Fruit fly (Drosophila melanogaster): Measurements from ENCODE around the gene laf.

The laf gene

DNA sequence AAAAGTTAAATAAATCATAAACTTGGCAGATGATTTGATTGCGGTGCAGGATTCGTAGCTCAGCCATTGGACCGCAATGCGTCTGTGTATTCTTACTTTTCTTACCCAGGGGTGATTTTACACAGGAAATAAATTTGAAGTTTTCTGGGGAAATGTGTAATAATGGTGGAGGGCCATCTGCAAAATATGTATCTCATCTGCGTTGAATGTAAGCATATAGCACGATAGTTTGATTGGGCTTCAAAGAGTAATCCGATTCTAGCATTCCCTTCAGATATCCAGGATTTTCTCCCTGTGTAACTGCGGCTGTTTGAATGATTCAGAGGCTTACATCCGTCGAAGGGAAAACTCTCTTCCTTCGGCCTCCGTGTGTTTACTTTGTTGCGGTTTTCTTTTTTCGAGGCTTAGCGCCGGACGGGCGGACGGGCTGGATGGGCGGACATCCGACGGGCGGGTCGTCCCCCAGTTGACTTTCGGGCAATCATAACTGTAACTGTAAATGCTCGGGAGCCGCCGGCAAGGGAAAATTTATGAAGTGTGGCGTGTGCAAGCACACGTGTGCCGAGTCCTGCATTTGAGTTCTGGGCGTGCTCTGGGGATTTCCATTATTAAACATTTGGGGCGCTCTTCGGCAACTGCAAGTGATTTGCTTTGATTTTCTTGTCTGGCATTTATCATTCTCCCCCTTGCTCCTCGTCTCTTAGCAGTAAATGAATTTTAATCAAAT is 7.9 kb upstream of the laf start (continued):
- TF ChIP-seq HmgD (GFP tag; optimal IDR thresholded peaks at IDR 0.05) (peak; percentile 25), klu (GFP tag; IDR thresholded peaks at IDR 0.05) (no peak), TFAM (GFP tag; optimal IDR thresholded peaks at IDR 0.05) (peak; percentile 7), CG8478 (optimal IDR thresholded peaks at IDR 0.05) (no peak), psq (GFP tag; optimal IDR thresholded peaks at IDR 0.05) (no peak), gro (GFP tag; optimal IDR thresholded peaks at IDR 0.05) (no peak), gsb (GFP tag; IDR thresholded peaks at IDR 0.05) (peak; percentile 35; the same call in 1 of the 2 replicates), CG2875 (GFP tag; optimal IDR thresholded peaks at IDR 0.05) (peak; percentile 49), Atf-2 (GFP tag; optimal IDR thresholded peaks at IDR 0.05) (peak; percentile 67), CG12942 (GFP tag; optimal IDR thresholded peaks at IDR 0.05) (peak; percentile 42), MTF-1 (GFP tag; optimal IDR thresholded peaks at IDR 0.05; ENCODE audit: borderline replicate concordance) (no peak), CG31388 (GFP tag; optimal IDR thresholded peaks at IDR 0.05) (no peak), sim (GFP tag; IDR thresholded peaks at IDR 0.05) (0 out of 2 replicates have a peak, but pooled peaks have one; percentile 44), croc (GFP tag; conservative IDR thresholded peaks at IDR 0.05) (peak; percentile 62), slou (GFP tag; optimal IDR thresholded peaks at IDR 0.05) (no peak), CG34224 (GFP tag; IDR thresholded peaks at IDR 0.05; ENCODE audit: partially characterized antibody) (no peak), CG4854 (GFP tag; optimal IDR thresholded peaks at IDR 0.05) (peak; percentile 42), CG11696 (GFP tag; IDR thresholded peaks at IDR 0.05) (peak; percentile 36; the same call in 1 of the 2 replicates), bsh (GFP tag; optimal IDR thresholded peaks at IDR 0.05) (peak in 1 of 2 experiments; percentile 87), Eip74EF (GFP tag; optimal IDR thresholded peaks at IDR 0.05) (no peak), p53 (GFP tag; optimal IDR thresholded peaks at IDR 0.05) (no peak), eyg (GFP tag; optimal IDR thresholded peaks at IDR 0.05) (no peak), unpg (GFP tag; optimal IDR thresholded peaks at IDR 0.05) (peak; percentile 76), CG18262 (tag; optimal IDR thresholded peaks at IDR 0.05) (peak; percentile 80), fd96Cb (tag; optimal IDR thresholded peaks at IDR 0.05) (peak; percentile 78), CG6854 (GFP tag; optimal IDR thresholded peaks at IDR 0.05) (no peak), CG4360 (GFP tag; IDR thresholded peaks at IDR 0.05) (no peak), CG13296 (GFP tag; optimal IDR thresholded peaks at IDR 0.05) (no peak), Dip3 (GFP tag; optimal IDR thresholded peaks at IDR 0.05) (no peak), NfI (GFP tag; optimal IDR thresholded peaks at IDR 0.05) (peak; percentile 38), CG13775 (GFP tag; optimal IDR thresholded peaks at IDR 0.05) (peak; percentile 61), usp (GFP tag; optimal IDR thresholded peaks at IDR 0.05) (no peak), crc (GFP tag; optimal IDR thresholded peaks at IDR 0.05) (peak; percentile 51), Stat92E (GFP tag; optimal IDR thresholded peaks at IDR 0.05) (peak in 1 of 3 experiments; percentile 55), jumu (GFP tag; optimal IDR thresholded peaks at IDR 0.05) (peak; percentile 56), HLH3B (GFP tag; IDR thresholded peaks at IDR 0.05) (peak; percentile 53; the same call in 1 of the 2 replicates), CG15011 (GFP tag; optimal IDR thresholded peaks at IDR 0.05) (no peak), CG3847 (GFP tag; IDR thresholded peaks at IDR 0.05) (no peak), sens-2 (GFP tag; IDR thresholded peaks at IDR 0.05) (peak; percentile 47; the same call in 1 of the 2 replicates), zfh2 (GFP tag; optimal IDR thresholded peaks at IDR 0.05) (no peak), stc (GFP tag; IDR thresholded peaks at IDR 0.05) (no peak), Oaz (GFP tag; IDR thresholded peaks at IDR 0.05) (no peak), HHEX (GFP tag; optimal IDR thresholded peaks at IDR 0.05) (peak; percentile 34), CG9817 (tag; optimal IDR thresholded peaks at IDR 0.05) (peak; percentile 40), CG4730 (GFP tag; IDR thresholded peaks at IDR 0.05) (peak; percentile 41; the same call in 1 of the 2 replicates), lab (GFP tag; optimal IDR thresholded peaks at IDR 0.05) (peak; percentile 65), onecut (GFP tag; IDR thresholded peaks at IDR 0.05) (peak; percentile 69), run (tag; optimal IDR thresholded peaks at IDR 0.05) (peak; percentile 47), salm (tag; optimal IDR thresholded peaks at IDR 0.05) (no peak)

Data from whole organism, embryonic.